Worm (Caenorhabditis elegans) whole organism, mixed stage, embryonic: ENCODE measurements around the gene zip-12.

Experiments
- M03D4.4 ChIP-seq: sonication (generic microtip); optimal IDR thresholded peaks from 2 replicates; lab custom pipeline; 2017; ENCODE audit warnings: mild to moderate bottlenecking, missing genetic modification characterization, missing compliant biosample characterization
- bed-3 ChIP-seq: fragments of 200-800 bp; sonication (Bioruptor generic); optimal IDR thresholded peaks from 3 replicates; lab custom pipeline; 2018; ENCODE audit warnings: mild to moderate bottlenecking, missing genetic modification characterization, moderate library complexity, missing compliant biosample characterization
- ceh-39 ChIP-seq: fragments of 150-350 bp; optimal IDR thresholded peaks from 2 replicates; lab custom pipeline; 2014; ENCODE audit warnings: missing biosample characterization, missing genetic modification characterization
- ceh-43 ChIP-seq: fragments of 200-800 bp; sonication (Bioruptor generic); optimal IDR thresholded peaks from 2 replicates; lab custom pipeline; 2018; ENCODE audit warnings: mild to moderate bottlenecking, missing genetic modification characterization, moderate library complexity, missing compliant biosample characterization
- ces-1 ChIP-seq: fragments of 150-350 bp; optimal IDR thresholded peaks from 2 replicates; lab custom pipeline; 2014; ENCODE audit warnings: missing biosample characterization, missing genetic modification reagents, missing genetic modification characterization
- cnd-1 ChIP-seq: fragments of 200-800 bp; sonication (Bioruptor generic); optimal IDR thresholded peaks from 2 replicates; lab custom pipeline; 2018; ENCODE audit warnings: mild to moderate bottlenecking, missing genetic modification characterization, missing compliant biosample characterization
- drap-1 ChIP-seq: fragments of 200-800 bp; sonication (Bioruptor generic); optimal IDR thresholded peaks from 3 replicates; lab custom pipeline; 2018; ENCODE audit warnings: mild to moderate bottlenecking, missing genetic modification characterization, missing compliant biosample characterization
- elt-1 ChIP-seq: sonication (generic microtip); optimal IDR thresholded peaks from 2 replicates; lab custom pipeline; 2017; ENCODE audit warnings: missing genetic modification characterization, mild to moderate bottlenecking, missing compliant biosample characterization, antibody characterized with exemption, moderate library complexity, borderline replicate concordance; ENCODE audit not compliant: insufficient read depth
- elt-3 ChIP-seq: fragments of 150-350 bp; optimal IDR thresholded peaks from 2 replicates; lab custom pipeline; 2014; ENCODE audit warnings: missing biosample characterization, missing genetic modification characterization
- flh-1 ChIP-seq: fragments of 200-800 bp; sonication (Bioruptor generic); optimal IDR thresholded peaks from 2 replicates; lab custom pipeline; 2018; ENCODE audit warnings: mild to moderate bottlenecking, missing genetic modification characterization, moderate library complexity, missing compliant biosample characterization
- ham-2 ChIP-seq: fragments of 200-800 bp; sonication (Bioruptor generic); optimal IDR thresholded peaks from 2 replicates; lab custom pipeline; 2018; ENCODE audit warnings: mild to moderate bottlenecking, missing genetic modification characterization, missing compliant biosample characterization
- hlh-1 ChIP-seq: fragments of 150-350 bp; optimal IDR thresholded peaks from 2 replicates; lab custom pipeline; 2014; ENCODE audit warnings: missing biosample characterization, missing genetic modification reagents, missing genetic modification characterization
- lin-13 ChIP-seq: fragments of 150-350 bp; optimal IDR thresholded peaks from 2 replicates; lab custom pipeline; 2014; ENCODE audit warnings: missing biosample characterization, missing genetic modification characterization
- lsy-2 ChIP-seq: fragments of 150-350 bp; optimal IDR thresholded peaks from 2 replicates; lab custom pipeline; 2014; ENCODE audit warnings: missing biosample characterization, missing genetic modification characterization
- mep-1 ChIP-seq: fragments of 150-350 bp; optimal IDR thresholded peaks from 2 replicates; lab custom pipeline; 2017; ENCODE audit warnings: missing biosample characterization, missing genetic modification reagents, missing genetic modification characterization, inconsistent platforms
- mls-2 ChIP-seq: sonication (generic microtip); optimal IDR thresholded peaks from 2 replicates; lab custom pipeline; 2016; ENCODE audit warnings: mild to moderate bottlenecking, missing genetic modification characterization, moderate library complexity, missing compliant biosample characterization
- nhr-12 ChIP-seq: fragments of 150-350 bp; optimal IDR thresholded peaks from 2 replicates; lab custom pipeline; 2014; ENCODE audit warnings: missing biosample characterization, missing genetic modification characterization
- nhr-237 ChIP-seq: fragments of 150-350 bp; optimal IDR thresholded peaks from 2 replicates; lab custom pipeline; 2014; ENCODE audit warnings: missing biosample characterization, missing genetic modification characterization
- nhr-76 ChIP-seq: sonication (generic microtip); optimal IDR thresholded peaks from 2 replicates; lab custom pipeline; 2017; ENCODE audit warnings: missing biosample characterization, missing genetic modification characterization
- pha-4 ChIP-seq: fragments of 150-350 bp; optimal IDR thresholded peaks from 2 replicates; lab custom pipeline; 2018; ENCODE audit warnings: missing biosample characterization, missing genetic modification reagents, missing genetic modification characterization
- sem-2 ChIP-seq: fragments of 200-800 bp; sonication (Bioruptor generic); optimal IDR thresholded peaks from 2 replicates; lab custom pipeline; 2018; ENCODE audit warnings: mild to moderate bottlenecking, missing genetic modification characterization, missing compliant biosample characterization
- snpc-4 ChIP-seq: fragments of 150-350 bp; optimal IDR thresholded peaks from 2 replicates; lab custom pipeline; 2014; ENCODE audit warnings: missing biosample characterization, missing genetic modification characterization
- sptf-1 ChIP-seq: sonication (generic microtip); optimal IDR thresholded peaks from 2 replicates; lab custom pipeline; 2017; ENCODE audit warnings: mild to moderate bottlenecking, missing genetic modification characterization, moderate library complexity, missing compliant biosample characterization
- unc-120 ChIP-seq: sonication (generic microtip); optimal IDR thresholded peaks from 2 replicates; lab custom pipeline; 2017; ENCODE audit warnings: missing genetic modification characterization, missing compliant biosample characterization; ENCODE audit not compliant: poor library complexity, severe bottlenecking
- unc-39 ChIP-seq: fragments of 150-350 bp; optimal IDR thresholded peaks from 2 replicates; lab custom pipeline; 2014; ENCODE audit warnings: missing biosample characterization, missing genetic modification characterization
- unc-62 ChIP-seq: fragments of 150-350 bp; optimal IDR thresholded peaks from 2 replicates; lab custom pipeline; 2014; ENCODE audit warnings: missing biosample characterization, missing genetic modification reagents, missing genetic modification characterization
- zip-8 ChIP-seq: fragments of 150-350 bp; optimal IDR thresholded peaks from 2 replicates; lab custom pipeline; 2014; ENCODE audit warnings: missing biosample characterization, missing genetic modification characterization

The zip-12 gene

DNA sequence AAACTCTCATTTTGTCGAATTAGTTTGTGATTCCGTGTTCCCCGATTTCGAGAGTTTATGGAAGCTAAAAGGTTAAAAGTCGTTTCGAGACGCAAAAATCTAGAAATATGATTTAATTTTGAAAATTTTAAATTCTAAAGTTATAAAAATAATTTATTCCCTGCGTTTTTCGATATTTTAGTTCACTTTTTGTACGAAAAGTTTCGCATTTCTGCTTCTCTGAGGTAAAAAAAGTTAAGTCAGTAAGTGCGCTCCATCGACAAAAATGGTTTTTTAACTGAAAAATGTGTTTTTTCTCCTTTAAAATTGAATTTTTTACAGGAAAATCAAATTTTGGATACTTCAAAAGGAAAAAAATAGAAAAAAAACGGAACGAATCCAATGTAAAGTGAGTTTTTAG, 5.7 kb downstream of the zip-12 start, which contains the start of gene zip-1:
TSS of gene zip-1 (plus strand) at position 301 of the 400 bp plus-strand sequence.
- no peak for TF ChIP-seq zip-8 (tag; lab: Kevin White, UChicago)
- no peak for TF ChIP-seq hlh-1 (tag; lab: Kevin White, UChicago)
- TF ChIP-seq bed-3 (GFP tag; lab: Kevin White, UChicago): no peak
- TF ChIP-seq elt-1 (tag; lab: Kevin White, UChicago): no peak
- no peak for TF ChIP-seq nhr-76
- no peak for TF ChIP-seq unc-120 (tag; lab: Kevin White, UChicago)
- no peak for TF ChIP-seq ham-2 (GFP tag; lab: Kevin White, UChicago)

DNA sequence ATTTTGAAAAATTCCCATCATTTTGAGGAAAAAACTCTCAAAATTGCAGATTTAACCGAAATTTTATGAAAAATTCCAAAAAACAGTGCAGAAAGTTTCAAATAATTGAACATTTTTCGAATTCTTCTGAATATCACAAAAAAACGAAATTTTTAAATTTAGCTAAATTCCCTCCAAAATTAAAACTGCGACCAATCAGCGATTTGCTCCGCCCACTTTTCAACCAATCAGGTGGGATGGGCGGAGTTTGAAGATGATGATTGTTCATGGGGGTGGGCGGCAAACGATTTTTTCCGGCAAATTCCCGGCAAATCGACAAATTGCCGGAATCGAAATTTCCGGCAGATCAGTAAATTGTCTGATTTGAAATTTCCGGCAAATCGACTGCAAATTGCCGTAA, 6.6 kb downstream of the zip-12 start:
- no peak for TF ChIP-seq ces-1 (GFP tag; lab: Kevin White, UChicago)
- no peak for TF ChIP-seq ceh-39 (tag; lab: Kevin White, UChicago)
- no peak for TF ChIP-seq drap-1 (GFP tag; lab: Kevin White, UChicago)
- TF ChIP-seq unc-120 (tag; lab: Kevin White, UChicago): no peak
- no peak for TF ChIP-seq mep-1 (tag; lab: Kevin White, UChicago)
- TF ChIP-seq, all 35 proteins: peak for 0

DNA sequence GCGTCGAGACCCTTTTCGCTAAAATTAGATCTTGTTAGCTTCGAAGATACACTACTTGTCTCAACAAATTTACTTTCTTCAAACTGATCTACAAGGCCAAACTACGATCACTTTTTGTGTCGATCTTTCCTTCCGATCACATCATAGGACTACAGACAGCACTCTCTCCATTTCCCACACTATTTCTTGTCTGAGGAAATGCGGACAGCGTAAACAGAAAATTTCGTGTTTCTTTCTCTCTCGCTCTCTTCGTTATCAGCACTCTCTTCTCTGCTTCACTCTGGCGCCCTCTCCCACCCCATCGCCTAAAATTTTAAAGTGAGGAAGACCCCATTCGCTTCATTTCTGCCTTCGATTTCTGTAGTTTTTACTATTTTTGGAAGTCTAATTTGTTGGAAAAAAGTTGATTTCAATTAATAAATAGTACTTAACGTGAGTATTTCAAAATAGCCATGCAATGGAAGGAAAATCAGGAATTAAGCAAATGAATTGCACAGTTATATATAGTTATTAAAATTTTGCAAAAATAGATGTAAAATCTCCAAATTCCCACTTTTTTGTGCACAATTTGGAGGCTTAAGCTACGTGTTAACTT, 7.8 kb downstream of the zip-12 start:
- TF ChIP-seq mep-1 (tag; lab: Kevin White, UChicago) (no peak), M03D4.4 (no peak), unc-120 (tag; lab: Kevin White, UChicago) (peak; percentile 25), snpc-4 (tag; lab: Kevin White, UChicago) (no peak), elt-3 (tag; lab: Kevin White, UChicago) (peak; percentile 1), ceh-43 (no peak), pha-4 (tag; lab: Kevin White, UChicago) (peak; percentile 1), cnd-1 (tag; lab: Kevin White, UChicago) (no peak), flh-1 (GFP tag; lab: Kevin White, UChicago) (no peak), sptf-1 (tag; lab: Kevin White, UChicago) (no peak), zip-8 (tag; lab: Kevin White, UChicago) (no peak), unc-62 (GFP tag; lab: Kevin White, UChicago) (peak; percentile 7), ces-1 (GFP tag; lab: Kevin White, UChicago) (peak; percentile 45), unc-39 (tag; lab: Kevin White, UChicago) (no peak), elt-1 (tag; lab: Kevin White, UChicago) (peak; percentile 51), mls-2 (tag; lab: Kevin White, UChicago) (no peak), lin-13 (tag; lab: Kevin White, UChicago) (no peak)

DNA sequence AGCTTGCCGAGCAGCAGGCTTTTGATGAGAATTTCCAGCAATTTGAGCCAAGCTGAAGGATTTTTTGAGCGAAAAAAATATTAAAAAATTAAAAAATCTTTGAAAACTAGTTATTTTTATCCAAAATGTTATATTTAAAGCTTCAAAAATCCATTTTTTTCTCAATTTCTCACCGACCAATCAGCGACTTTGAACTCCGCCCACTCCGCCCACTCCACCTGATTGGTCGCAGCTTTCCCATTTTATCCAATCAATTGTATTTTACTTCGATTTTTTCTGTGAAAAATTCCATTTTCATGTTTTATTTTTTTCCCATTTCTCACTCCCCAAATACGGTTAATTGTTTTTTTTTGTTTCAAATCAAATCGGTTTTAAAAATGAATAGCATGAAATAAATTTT, 17.2 kb downstream of the zip-12 start:
- TF ChIP-seq flh-1 (GFP tag; lab: Kevin White, UChicago) (no peak), unc-120 (tag; lab: Kevin White, UChicago) (no peak), nhr-12 (tag; lab: Kevin White, UChicago) (no peak)

DNA sequence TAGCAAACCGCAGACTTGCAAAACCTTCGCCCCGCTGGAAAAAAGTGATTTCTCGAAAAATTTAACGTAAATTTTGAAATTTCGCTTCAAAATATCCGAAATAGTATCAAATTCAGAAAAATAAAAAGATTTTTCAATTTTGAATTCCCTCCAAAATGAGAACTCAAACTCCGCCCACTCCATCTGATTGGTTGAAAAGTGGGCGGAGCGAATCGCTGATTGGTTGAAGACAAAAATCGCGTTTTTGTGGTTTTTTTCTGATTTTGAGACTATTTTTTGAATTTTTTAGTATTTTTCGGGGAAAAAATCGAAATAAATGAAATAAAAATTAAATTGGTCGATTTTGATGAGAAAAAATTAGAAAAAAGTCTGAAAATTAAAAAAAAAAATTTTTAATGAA, 21.3 kb downstream of the zip-12 start:
- no peak for TF ChIP-seq mls-2 (tag; lab: Kevin White, UChicago)
- no peak for TF ChIP-seq ham-2 (GFP tag; lab: Kevin White, UChicago)

DNA sequence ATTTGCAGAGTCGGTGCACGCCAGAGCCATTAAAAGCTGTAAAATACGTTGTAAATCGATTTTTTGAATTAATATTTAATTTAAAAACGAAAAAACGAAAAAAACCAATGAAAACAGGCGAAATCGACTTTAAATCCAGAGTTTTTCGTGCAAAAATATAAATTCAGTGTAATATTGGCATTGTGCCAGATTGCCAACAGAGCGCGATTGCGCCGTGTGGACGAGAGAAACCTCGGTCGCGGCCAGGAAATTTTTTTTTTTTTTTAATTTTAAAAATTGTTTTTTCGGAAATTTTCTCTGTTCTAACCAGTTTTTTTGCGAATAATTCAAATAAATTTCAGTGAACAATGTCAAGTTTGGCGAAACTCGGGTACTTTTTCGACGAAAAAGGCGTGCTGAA, 23.6 kb downstream of the zip-12 start, which contains the start of the genes pph-4.1 and Y75B8A.31:
TSS of gene pph-4.1 (minus strand) at position 36 of the 400 bp plus-strand sequence.
TSS of gene Y75B8A.31 (plus strand) at position 342 of the 400 bp plus-strand sequence.
- TF ChIP-seq sem-2 (no peak), ceh-43 (no peak), nhr-12 (tag; lab: Kevin White, UChicago) (no peak), pha-4 (tag; lab: Kevin White, UChicago) (peak; percentile 72), ham-2 (GFP tag; lab: Kevin White, UChicago) (no peak), mep-1 (tag; lab: Kevin White, UChicago) (peak; percentile 82), sptf-1 (tag; lab: Kevin White, UChicago) (peak; percentile 75), flh-1 (GFP tag; lab: Kevin White, UChicago) (no peak), lin-13 (tag; lab: Kevin White, UChicago) (peak; percentile 62), snpc-4 (tag; lab: Kevin White, UChicago) (no peak), nhr-237 (peak; percentile 40), ceh-39 (tag; lab: Kevin White, UChicago) (peak; percentile 33), unc-120 (tag; lab: Kevin White, UChicago) (peak; percentile 1), ces-1 (GFP tag; lab: Kevin White, UChicago) (peak; percentile 61), lsy-2 (tag; lab: Kevin White, UChicago) (peak; percentile 74), hlh-1 (tag; lab: Kevin White, UChicago) (peak; percentile 14), bed-3 (GFP tag; lab: Kevin White, UChicago) (no peak), mls-2 (tag; lab: Kevin White, UChicago) (peak; percentile 9)
